Worm (Caenorhabditis elegans): ENCODE data around the gene F46C3.2.
A peak's percentile ranks its signal among the peaks of the same experiment; 100 is the strongest.

The F46C3.2 gene

ce11 chrX:11392924-11393323, 25.6 kb downstream of the F46C3.2 start, which contains the start of gene prx-12:
Gene prx-12 (plus strand): TSS chrX:11393294.
- TF ChIP-seq cnd-1 (tag; optimal IDR thresholded peaks at IDR 0.05) (no peak), lsy-2 (tag; optimal IDR thresholded peaks at IDR 0.05) (no peak), pha-4 (tag; optimal IDR thresholded peaks at IDR 0.05) (no peak), nhr-12 (tag; optimal IDR thresholded peaks at IDR 0.05) (no peak), nhr-28 (tag; optimal IDR thresholded peaks at IDR 0.05) (no peak)

- no peak for TF ChIP-seq nhr-28 (tag; optimal IDR thresholded peaks at IDR 0.05)
- peak; percentile 43 for TF ChIP-seq ces-1 (GFP tag; optimal IDR thresholded peaks at IDR 0.05)
Observed at ce11 chrX:11387723-11388330, 30.7 kb downstream of the F46C3.2 start.

ce11 chrX:11386903-11387302, 31.7 kb downstream of the F46C3.2 start:
- TF ChIP-seq ces-1 (GFP tag; optimal IDR thresholded peaks at IDR 0.05) (peak; percentile 99), blmp-1 (tag; optimal IDR thresholded peaks at IDR 0.05) (no peak)

- TF ChIP-seq ztf-11 (tag; optimal IDR thresholded peaks at IDR 0.05) = no peak
- no peak for TF ChIP-seq ceh-43 (GFP tag; optimal IDR thresholded peaks at IDR 0.05)
- no peak for TF ChIP-seq mep-1 (tag; optimal IDR thresholded peaks at IDR 0.05)
- TF ChIP-seq bed-3 (GFP tag; optimal IDR thresholded peaks at IDR 0.05) = no peak
Observed at ce11 chrX:11385916-11386315, 32.7 kb downstream of the F46C3.2 start.

- TF ChIP-seq cnd-1 (tag; optimal IDR thresholded peaks at IDR 0.05) (peak; percentile 53), ces-1 (GFP tag; optimal IDR thresholded peaks at IDR 0.05) (peak; percentile 46), pha-4 (tag; optimal IDR thresholded peaks at IDR 0.05) (no peak), ham-2 (GFP tag; optimal IDR thresholded peaks at IDR 0.05) (peak; percentile 83), ztf-11 (tag; optimal IDR thresholded peaks at IDR 0.05) (no peak), mep-1 (tag; optimal IDR thresholded peaks at IDR 0.05) (peak; percentile 24), blmp-1 (tag; optimal IDR thresholded peaks at IDR 0.05) (no peak)
Observed at ce11 chrX:11384534-11385441, 33.8 kb downstream of the F46C3.2 start, which contains the start of the genes F08B12.11 and prmn-1. Gene F08B12.11 (plus strand): TSS chrX:11385054. Gene prmn-1 (plus strand): TSS chrX:11385084.

ce11 chrX:11383359-11383758, 35.2 kb downstream of the F46C3.2 start:
- TF ChIP-seq snpc-4 (tag; optimal IDR thresholded peaks at IDR 0.05) = no peak
- peak; percentile 38 for TF ChIP-seq ces-1 (GFP tag; optimal IDR thresholded peaks at IDR 0.05)

- TF ChIP-seq ceh-83 (GFP tag; optimal IDR thresholded peaks at IDR 0.05) (no peak), snpc-4 (tag; optimal IDR thresholded peaks at IDR 0.05) (no peak), drap-1 (GFP tag; optimal IDR thresholded peaks at IDR 0.05) (no peak), nhr-237 (tag; optimal IDR thresholded peaks at IDR 0.05) (no peak), M03D4.4 (tag; optimal IDR thresholded peaks at IDR 0.05) (peak; percentile 7), ces-1 (GFP tag; optimal IDR thresholded peaks at IDR 0.05) (peak; percentile 73), flh-1 (GFP tag; optimal IDR thresholded peaks at IDR 0.05) (no peak), hlh-1 (tag; optimal IDR thresholded peaks at IDR 0.05) (peak; percentile 85), tbx-8 (GFP tag; optimal IDR thresholded peaks at IDR 0.05) (no peak), ztf-11 (tag; optimal IDR thresholded peaks at IDR 0.05) (no peak), ceh-43 (GFP tag; optimal IDR thresholded peaks at IDR 0.05) (no peak), mab-5 (tag; optimal IDR thresholded peaks at IDR 0.05) (no peak), sptf-1 (tag; optimal IDR thresholded peaks at IDR 0.05) (peak; percentile 20), lsy-2 (tag; optimal IDR thresholded peaks at IDR 0.05) (no peak), nhr-2 (tag; optimal IDR thresholded peaks at IDR 0.05) (no peak), unc-120 (tag; optimal IDR thresholded peaks at IDR 0.05; ENCODE audit: poor library complexity, severe bottlenecking) (peak; percentile 92), mls-2 (tag; optimal IDR thresholded peaks at IDR 0.05) (no peak), ham-2 (GFP tag; optimal IDR thresholded peaks at IDR 0.05) (no peak), blmp-1 (tag; optimal IDR thresholded peaks at IDR 0.05) (no peak), unc-39 (tag; optimal IDR thresholded peaks at IDR 0.05) (no peak), bed-3 (GFP tag; optimal IDR thresholded peaks at IDR 0.05) (no peak), elt-3 (tag; optimal IDR thresholded peaks at IDR 0.05) (no peak), nhr-12 (tag; optimal IDR thresholded peaks at IDR 0.05) (no peak), ceh-39 (tag; optimal IDR thresholded peaks at IDR 0.05) (no peak), cnd-1 (tag; optimal IDR thresholded peaks at IDR 0.05) (no peak), zip-8 (tag; optimal IDR thresholded peaks at IDR 0.05) (no peak), mep-1 (tag; optimal IDR thresholded peaks at IDR 0.05) (no peak), nhr-28 (tag; optimal IDR thresholded peaks at IDR 0.05) (no peak), pha-4 (tag; optimal IDR thresholded peaks at IDR 0.05) (no peak), lin-13 (tag; optimal IDR thresholded peaks at IDR 0.05) (no peak), unc-62 (GFP tag; optimal IDR thresholded peaks at IDR 0.05) (peak; percentile 63), sem-2 (GFP tag; optimal IDR thresholded peaks at IDR 0.05) (no peak)
Observed at ce11 chrX:11379135-11379781, 39.3 kb downstream of the F46C3.2 start.

Data from whole organism, mixed stage, embryonic.